Fruit fly (Drosophila melanogaster): Measurements from ENCODE around the gene HGTX.

The HGTX gene

DNA sequence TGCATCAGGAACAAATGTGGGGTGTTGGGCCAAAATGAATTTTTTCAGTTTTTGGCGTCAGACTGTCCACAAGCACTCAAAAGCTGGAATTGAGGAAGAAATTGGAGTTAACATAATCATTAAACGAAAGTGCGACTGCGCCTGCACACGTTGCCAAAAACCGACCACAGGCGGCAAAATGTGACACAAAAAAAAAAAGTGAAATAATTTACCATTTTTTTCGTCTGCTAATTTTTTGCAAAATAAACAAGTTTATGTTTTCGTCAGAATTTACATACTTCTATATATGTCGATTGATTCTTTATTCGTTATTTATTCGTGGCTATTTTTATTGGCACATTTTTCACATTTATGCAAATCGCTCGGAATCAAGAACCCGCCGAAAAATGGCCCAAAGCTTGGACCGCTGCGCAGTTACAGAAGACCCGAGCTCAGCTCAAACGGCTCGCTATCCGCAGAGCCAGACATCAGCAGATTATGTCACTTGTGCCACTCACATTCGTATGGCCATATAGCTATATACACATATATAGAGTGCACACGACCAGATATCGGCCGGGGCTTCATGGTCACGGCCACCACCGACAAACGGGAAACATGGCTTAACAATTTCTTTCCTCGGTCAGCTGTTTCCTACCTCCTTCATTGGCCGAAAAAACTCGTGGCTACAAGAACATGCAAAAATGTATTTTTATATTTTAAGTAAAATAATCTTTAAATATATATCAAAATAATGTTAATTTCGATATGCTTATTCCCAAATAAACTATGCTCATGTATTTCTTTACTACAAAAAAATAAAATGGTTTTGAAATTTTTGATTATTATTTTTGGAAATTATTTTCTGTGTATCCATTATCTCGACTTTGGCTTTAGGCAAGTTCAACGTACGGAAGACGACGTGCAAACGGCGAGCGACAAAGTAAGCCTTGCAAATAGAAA is 17.0 kb upstream of the HGTX start (continued):
- no peak for TF ChIP-seq cato (GFP tag; optimal IDR thresholded peaks at IDR 0.05; ENCODE audit: borderline replicate concordance)
- no peak for TF ChIP-seq Bdp1 (GFP tag; optimal IDR thresholded peaks at IDR 0.05)
- peak in 1 of 2 experiments; percentile 51 for TF ChIP-seq bsh (GFP tag; optimal IDR thresholded peaks at IDR 0.05)
- TF ChIP-seq inv (GFP tag; IDR thresholded peaks at IDR 0.05; ENCODE audit: partially characterized antibody), result no peak
- TF ChIP-seq BEAF-32 (GFP tag; optimal IDR thresholded peaks at IDR 0.05), result no peak
- no peak for TF ChIP-seq repo (GFP tag; optimal IDR thresholded peaks at IDR 0.05)
- TF ChIP-seq CG4404 (GFP tag; IDR thresholded peaks at IDR 0.05), result no peak
- peak; percentile 36 for TF ChIP-seq sd (tag; optimal IDR thresholded peaks at IDR 0.05)
- no peak for TF ChIP-seq CG1529 (GFP tag; optimal IDR thresholded peaks at IDR 0.05)
- peak; percentile 31 for TF ChIP-seq CG7839 (tag; optimal IDR thresholded peaks at IDR 0.05)
- TF ChIP-seq CG15696 (tag; optimal IDR thresholded peaks at IDR 0.05), result no peak
- no peak for TF ChIP-seq phol (tag; optimal IDR thresholded peaks at IDR 0.05)
- TF ChIP-seq CG13296 (GFP tag; optimal IDR thresholded peaks at IDR 0.05), result no peak
- TF ChIP-seq Ets65A (GFP tag), result peak; percentile 62
- TF ChIP-seq Ptx1 (GFP tag; IDR thresholded peaks at IDR 0.05), result 0 out of 2 replicates have a peak, but pooled peaks have one; percentile 11
- peak; percentile 75; the same call in 2 of the 4 replicates for TF ChIP-seq chinmo (GFP tag; IDR thresholded peaks at IDR 0.05; ENCODE audit: partially characterized antibody)
- TF ChIP-seq CG10959 (GFP tag; IDR thresholded peaks at IDR 0.05), result no peak
- TF ChIP-seq sna (GFP tag; IDR thresholded peaks at IDR 0.05; ENCODE audit: partially characterized antibody), result no peak
- TF ChIP-seq bigmax (GFP tag; optimal IDR thresholded peaks at IDR 0.05), result no peak
- no peak for TF ChIP-seq CG17328 (GFP tag; IDR thresholded peaks at IDR 0.05)
- TF ChIP-seq CG4707 (GFP tag; optimal IDR thresholded peaks at IDR 0.05), result no peak
- TF ChIP-seq CG2120 (GFP tag; optimal IDR thresholded peaks at IDR 0.05), result peak; percentile 9
- TF ChIP-seq lola (GFP tag; optimal IDR thresholded peaks at IDR 0.05), result peak in 1 of 3 experiments; percentile 19
- no peak for TF ChIP-seq TFAM (GFP tag; optimal IDR thresholded peaks at IDR 0.05)
- TF ChIP-seq Dbx (GFP tag; IDR thresholded peaks at IDR 0.05), result no peak
- no peak for TF ChIP-seq CG9817 (tag; optimal IDR thresholded peaks at IDR 0.05)
- no peak for TF ChIP-seq CG3065 (GFP tag; optimal IDR thresholded peaks at IDR 0.05)
- 0 out of 2 replicates have a peak, but pooled peaks have one; percentile 21 for TF ChIP-seq Drgx (GFP tag; IDR thresholded peaks at IDR 0.05)
- TF ChIP-seq Stat92E (GFP tag; optimal IDR thresholded peaks at IDR 0.05), result no peak
- no peak for TF ChIP-seq knrl (GFP tag; IDR thresholded peaks at IDR 0.05; ENCODE audit: partially characterized antibody)
- peak; percentile 9 for TF ChIP-seq Ssrp (tag; optimal IDR thresholded peaks at IDR 0.05)
- TF ChIP-seq CG7372 (GFP tag; IDR thresholded peaks at IDR 0.05), result no peak
- TF ChIP-seq ken (GFP tag; IDR thresholded peaks at IDR 0.05), result no peak
- TF ChIP-seq CG11247 (GFP tag; IDR thresholded peaks at IDR 0.05), result no peak
- TF ChIP-seq eyg (GFP tag; optimal IDR thresholded peaks at IDR 0.05), result no peak
- TF ChIP-seq nerfin-2 (GFP tag; IDR thresholded peaks at IDR 0.05; ENCODE audit: partially characterized antibody), result no peak
- TF ChIP-seq CG13424 (tag; optimal IDR thresholded peaks at IDR 0.05), result peak; percentile 15
- TF ChIP-seq CG4328 (GFP tag; optimal IDR thresholded peaks at IDR 0.05), result no peak
- TF ChIP-seq pho (GFP tag; optimal IDR thresholded peaks at IDR 0.05), result no peak
- TF ChIP-seq dmrt11E (tag; optimal IDR thresholded peaks at IDR 0.05), result peak; percentile 28
- TF ChIP-seq CG9437 (GFP tag; optimal IDR thresholded peaks at IDR 0.05), result no peak
- no peak for TF ChIP-seq sc (optimal IDR thresholded peaks at IDR 0.05)
- TF ChIP-seq sc (GFP tag; optimal IDR thresholded peaks at IDR 0.05), result no peak
- no peak for TF ChIP-seq dpn (GFP tag; optimal IDR thresholded peaks at IDR 0.05)
- no peak for TF ChIP-seq CG12299 (tag; optimal IDR thresholded peaks at IDR 0.05)
- TF ChIP-seq D19B (GFP tag; optimal IDR thresholded peaks at IDR 0.05), result peak; percentile 5
- TF ChIP-seq sqz (GFP tag; optimal IDR thresholded peaks at IDR 0.05), result no peak
- peak; percentile 49 for TF ChIP-seq CG9932 (GFP tag; IDR thresholded peaks at IDR 0.05)
